Worm (Caenorhabditis elegans) whole organism, L3 larva: ENCODE data around the gene dis-3.

Experiments used
- R02D3.7 ChIP-seq: fragments of 150-350 bp; optimal IDR thresholded peaks from 2 replicates; lab custom pipeline; 2014; ENCODE audit warnings: missing biosample characterization, missing genetic modification characterization
- ZK546.5 ChIP-seq: sonication (generic microtip); optimal IDR thresholded peaks from 2 replicates; lab custom pipeline; 2017; ENCODE audit warnings: missing biosample characterization, missing genetic modification characterization
- ceh-16 ChIP-seq: sonication (generic microtip); optimal IDR thresholded peaks from 2 replicates; lab custom pipeline; 2017; ENCODE audit warnings: missing biosample characterization, missing genetic modification characterization
- ceh-28 ChIP-seq: fragments of 150-350 bp; optimal IDR thresholded peaks from 2 replicates; lab custom pipeline; 2014; ENCODE audit warnings: missing biosample characterization, missing genetic modification reagents, missing genetic modification characterization
- ceh-82 ChIP-seq: fragments of 150-350 bp; optimal IDR thresholded peaks from 2 replicates; lab custom pipeline; 2014; ENCODE audit warnings: missing biosample characterization, missing genetic modification characterization
- daf-12 ChIP-seq: fragments of 150-350 bp; optimal IDR thresholded peaks from 2 replicates; lab custom pipeline; 2014; ENCODE audit warnings: missing biosample characterization, missing genetic modification reagents, missing genetic modification characterization
- egl-27 ChIP-seq: sonication (generic microtip); optimal IDR thresholded peaks from 4 replicates; lab custom pipeline; 2017; ENCODE audit warnings: missing biosample characterization, missing genetic modification reagents, missing genetic modification characterization
- elt-3 ChIP-seq, 3 experiments: fragments of 150-350 bp in 1 of 3; sonication (generic microtip) in 2 of 3; optimal IDR thresholded peaks; 2 replicates in 2 of 3; 4 replicates in 1 of 3; lab custom pipeline; 2014 to 2017; ENCODE audit warnings: missing biosample characterization in 3 of 3, missing genetic modification characterization in 3 of 3
- eor-1 ChIP-seq, 2 experiments: fragments of 150-350 bp; optimal IDR thresholded peaks; 2 replicates each; lab custom pipeline; 2014 to 2018; ENCODE audit warnings: missing biosample characterization in 2 of 2, missing genetic modification characterization in 2 of 2
- jun-1 ChIP-seq: fragments of 150-350 bp; optimal IDR thresholded peaks from 2 replicates; lab custom pipeline; 2014; ENCODE audit warnings: missing biosample characterization, missing genetic modification reagents, missing genetic modification characterization
- lin-15B ChIP-seq: fragments of 150-350 bp; optimal IDR thresholded peaks from 2 replicates; lab custom pipeline; 2014; ENCODE audit warnings: missing biosample characterization, missing genetic modification characterization
- lin-39 ChIP-seq: fragments of 150-350 bp; optimal IDR thresholded peaks from 2 replicates; lab custom pipeline; 2018; ENCODE audit warnings: missing biosample characterization, missing genetic modification reagents, missing genetic modification characterization
- mml-1 ChIP-seq: fragments of 150-350 bp; sonication (generic microtip); optimal IDR thresholded peaks from 3 replicates; lab custom pipeline; 2014; ENCODE audit warnings: missing biosample characterization, missing genetic modification characterization
- nhr-25 ChIP-seq: sonication (generic microtip); optimal IDR thresholded peaks from 2 replicates; lab custom pipeline; 2017; ENCODE audit warnings: missing biosample characterization, missing genetic modification characterization
- nhr-28 ChIP-seq: fragments of 150-350 bp; optimal IDR thresholded peaks from 2 replicates; lab custom pipeline; 2014; ENCODE audit warnings: missing biosample characterization, missing genetic modification characterization
- nhr-43 ChIP-seq: sonication (generic microtip); optimal IDR thresholded peaks from 2 replicates; lab custom pipeline; 2016; ENCODE audit warnings: mild to moderate bottlenecking, missing genetic modification characterization, missing compliant biosample characterization; ENCODE audit not compliant: poor library complexity, severe bottlenecking
- nhr-67 ChIP-seq: fragments of 150-350 bp; optimal IDR thresholded peaks from 2 replicates; lab custom pipeline; 2014; ENCODE audit warnings: missing biosample characterization, missing genetic modification characterization
- pha-4 ChIP-seq: fragments of 150-350 bp; optimal IDR thresholded peaks from 2 replicates; lab custom pipeline; 2014; ENCODE audit warnings: missing biosample characterization, missing genetic modification reagents, missing genetic modification characterization
- skn-1 ChIP-seq: fragments of 150-350 bp; optimal IDR thresholded peaks from 2 replicates; lab custom pipeline; 2014; ENCODE audit warnings: missing biosample characterization, missing genetic modification characterization
- snpc-4 ChIP-seq: fragments of 150-350 bp; optimal IDR thresholded peaks from 2 replicates; lab custom pipeline; 2014; ENCODE audit warnings: missing biosample characterization, missing genetic modification characterization
- unc-62 ChIP-seq: fragments of 150-350 bp; sonication (generic microtip); optimal IDR thresholded peaks from 4 replicates; lab custom pipeline; 2014; ENCODE audit warnings: missing biosample characterization, missing genetic modification reagents, missing genetic modification characterization
- ztf-4 ChIP-seq: fragments of 150-350 bp; optimal IDR thresholded peaks from 2 replicates; lab custom pipeline; 2014; ENCODE audit warnings: missing biosample characterization, missing genetic modification characterization

The dis-3 gene

ce11 chrIV:10153479-10153878 is 56.5 kb downstream of the dis-3 start:
- no peak for TF ChIP-seq nhr-43 (tag; lab: Kevin White, UChicago)
- no peak for TF ChIP-seq nhr-67 (tag; lab: Kevin White, UChicago)
- no peak for TF ChIP-seq egl-27
- TF ChIP-seq ceh-28 (tag; lab: Kevin White, UChicago) = no peak
- no peak for TF ChIP-seq daf-12 (tag; lab: Kevin White, UChicago)
- TF ChIP-seq nhr-28 = no peak
- no peak for TF ChIP-seq R02D3.7 (tag; lab: Kevin White, UChicago)
- no peak for TF ChIP-seq ZK546.5 (tag; lab: Kevin White, UChicago)
- TF ChIP-seq ceh-16 = no peak
- TF ChIP-seq lin-15B = no peak
- TF ChIP-seq jun-1 = no peak
- TF ChIP-seq mml-1 = no peak
- TF ChIP-seq snpc-4 (tag; lab: Kevin White, UChicago) = no peak
- no peak for TF ChIP-seq eor-1 (tag; optimal IDR thresholded peaks at IDR 0.05; lab: Kevin White, UChicago)
- TF ChIP-seq skn-1 (tag; lab: Kevin White, UChicago) = no peak
- no peak for TF ChIP-seq elt-3 (tag; optimal IDR thresholded peaks at IDR 0.05; lab: Kevin White, UChicago)
- TF ChIP-seq nhr-25 (tag; lab: Kevin White, UChicago) = no peak
- TF ChIP-seq ceh-82 (tag; lab: Kevin White, UChicago) = no peak
- TF ChIP-seq, all 47 proteins: peak for 0

ce11 chrIV:10155475-10155874 is 58.5 kb downstream of the dis-3 start, which contains the start of gene ttr-54:
Gene ttr-54, plus strand, starts transcription at chrIV:10155775.
- TF ChIP-seq pha-4 (tag; lab: Kevin White, UChicago) (no peak), nhr-28 (no peak), ztf-4 (tag; lab: Kevin White, UChicago) (no peak), unc-62 (GFP tag; lab: Kevin White, UChicago) (no peak), ceh-28 (tag; lab: Kevin White, UChicago) (no peak), lin-39 (no peak)
